Fruit fly (Drosophila melanogaster) whole organism, embryonic: ENCODE data around the gene Nle.

Experiments
- ATbp ChIP-seq: fragments of 200-800 bp; sonication (Bioruptor generic); optimal IDR thresholded peaks from 2 replicates; lab custom pipeline; 2017; ENCODE audit warnings: missing biosample characterization, mild to moderate bottlenecking, missing genetic modification characterization, missing genetic modification reagents
- Abd-B ChIP-seq: fragments of 200-800 bp; sonication (Bioruptor generic); optimal IDR thresholded peaks from 2 replicates; lab custom pipeline; 2018; ENCODE audit warnings: missing biosample characterization, mild to moderate bottlenecking, missing genetic modification characterization, moderate library complexity
- Ada2b ChIP-seq: fragments of 200-800 bp; sonication (Bioruptor generic); IDR thresholded peaks from 2 replicates; pipeline ENCODE4 v1.3.6; 2022; ENCODE audit warnings: missing biosample characterization, missing genetic modification characterization
- BtbVII ChIP-seq: fragments of 200-800 bp; sonication (Bioruptor generic); optimal IDR thresholded peaks from 3 replicates; lab custom pipeline; 2017; ENCODE audit warnings: missing biosample characterization, mild to moderate bottlenecking, missing genetic modification characterization
- CG1024 ChIP-seq: fragments of 200-800 bp; sonication (Bioruptor generic); IDR thresholded peaks from 2 replicates; pipeline ENCODE4 v1.3.6; 2022; ENCODE audit warnings: missing biosample characterization, missing genetic modification characterization
- CG10462 ChIP-seq: fragments of 200-800 bp; sonication (Bioruptor generic); optimal IDR thresholded peaks from 2 replicates; lab custom pipeline; 2016; ENCODE audit warnings: missing biosample characterization, missing genetic modification characterization
- CG11560 ChIP-seq: fragments of 200-800 bp; sonication (Bioruptor generic); IDR thresholded peaks from 3 replicates; pipeline ENCODE4 v1.3.6; 2022; ENCODE audit warnings: missing biosample characterization, missing genetic modification characterization
- CG12236 ChIP-seq: fragments of 200-800 bp; sonication (Bioruptor generic); optimal IDR thresholded peaks from 2 replicates; lab custom pipeline; 2016; ENCODE audit warnings: missing biosample characterization, missing genetic modification characterization
- CG12299 ChIP-seq: fragments of 200-800 bp; sonication (Bioruptor generic); optimal IDR thresholded peaks from 2 replicates; lab custom pipeline; 2018; ENCODE audit warnings: missing biosample characterization, mild to moderate bottlenecking, missing genetic modification characterization
- CG12659 ChIP-seq: fragments of 200-800 bp; sonication (Bioruptor generic); optimal IDR thresholded peaks from 3 replicates; lab custom pipeline; 2017; ENCODE audit warnings: mild to moderate bottlenecking, missing biosample characterization, missing genetic modification reagents, missing genetic modification characterization
- CG13775 ChIP-seq: fragments of 200-800 bp; sonication (Bioruptor generic); optimal IDR thresholded peaks from 3 replicates; lab custom pipeline; 2017; ENCODE audit warnings: missing biosample characterization, mild to moderate bottlenecking, missing genetic modification characterization
- CG13894 ChIP-seq: fragments of 200-800 bp; sonication (Bioruptor generic); optimal IDR thresholded peaks from 3 replicates; lab custom pipeline; 2018; ENCODE audit warnings: missing biosample characterization, mild to moderate bottlenecking, missing genetic modification characterization, moderate library complexity
- CG14860 ChIP-seq: fragments of 200-800 bp; sonication (Bioruptor generic); IDR thresholded peaks from 3 replicates; pipeline ENCODE4 v1.3.6; 2022; ENCODE audit warnings: missing biosample characterization, missing genetic modification characterization; ENCODE audit not compliant: partially characterized antibody
- CG15011 ChIP-seq: fragments of 200-800 bp; sonication (Bioruptor generic); optimal IDR thresholded peaks from 3 replicates; lab custom pipeline; 2018; ENCODE audit warnings: missing biosample characterization, mild to moderate bottlenecking, missing genetic modification characterization
- CG17186 ChIP-seq: fragments of 200-800 bp; sonication (Bioruptor generic); optimal IDR thresholded peaks from 3 replicates; lab custom pipeline; 2017; ENCODE audit warnings: missing biosample characterization, missing genetic modification reagents, missing genetic modification characterization
- CG17612 ChIP-seq: fragments of 200-800 bp; sonication (Bioruptor generic); IDR thresholded peaks from 2 replicates; pipeline ENCODE4 v1.3.6; 2022; ENCODE audit warnings: missing biosample characterization, missing genetic modification characterization
- CG31224 ChIP-seq: fragments of 200-800 bp; sonication (Bioruptor generic); IDR thresholded peaks from 2 replicates; pipeline ENCODE4 v1.3.6; 2022; ENCODE audit warnings: missing biosample characterization, missing genetic modification characterization
- CG33557 ChIP-seq: fragments of 200-800 bp; sonication (Bioruptor generic); optimal IDR thresholded peaks from 2 replicates; lab custom pipeline; 2019; ENCODE audit warnings: missing biosample characterization, mild to moderate bottlenecking, missing genetic modification characterization, moderate library complexity
- CG4707 ChIP-seq: fragments of 200-800 bp; sonication (Bioruptor generic); optimal IDR thresholded peaks from 2 replicates; lab custom pipeline; 2018; ENCODE audit warnings: missing biosample characterization, mild to moderate bottlenecking, missing genetic modification characterization, moderate library complexity
- D19A ChIP-seq: fragments of 200-800 bp; optimal IDR thresholded peaks from 3 replicates; lab custom pipeline; 2019; ENCODE audit warnings: missing biosample characterization, mild to moderate bottlenecking, missing genetic modification characterization, moderate library complexity
- E2f2 ChIP-seq: fragments of 200-800 bp; sonication (Bioruptor generic); IDR thresholded peaks from 2 replicates; pipeline ENCODE4 v1.3.6; 2022; ENCODE audit warnings: missing biosample characterization, missing genetic modification characterization
- Ets97D ChIP-seq: fragments of 200-800 bp; sonication (Bioruptor generic); optimal IDR thresholded peaks from 3 replicates; lab custom pipeline; 2016; ENCODE audit warnings: missing biosample characterization, missing genetic modification characterization
- Fer1 ChIP-seq: fragments of 200-800 bp; sonication (Bioruptor generic); optimal IDR thresholded peaks from 2 replicates; lab custom pipeline; 2017; ENCODE audit warnings: missing biosample characterization, mild to moderate bottlenecking, missing genetic modification characterization
- Fer2 ChIP-seq: fragments of 200-800 bp; sonication (Bioruptor generic); optimal IDR thresholded peaks from 2 replicates; lab custom pipeline; 2018; ENCODE audit warnings: missing biosample characterization, mild to moderate bottlenecking, missing genetic modification characterization, moderate library complexity
- Fer3 ChIP-seq: fragments of 200-800 bp; sonication (Bioruptor generic); optimal IDR thresholded peaks from 2 replicates; lab custom pipeline; 2018; ENCODE audit warnings: missing biosample characterization, mild to moderate bottlenecking, missing genetic modification characterization, moderate library complexity
- Hmr ChIP-seq: fragments of 200-800 bp; sonication (Bioruptor generic); optimal IDR thresholded peaks from 3 replicates; lab custom pipeline; 2017; ENCODE audit warnings: mild to moderate bottlenecking, missing biosample characterization, missing genetic modification reagents, missing genetic modification characterization
- Lhr ChIP-seq: fragments of 200-800 bp; sonication (Bioruptor generic); optimal IDR thresholded peaks from 3 replicates; lab custom pipeline; 2017; ENCODE audit warnings: mild to moderate bottlenecking, missing biosample characterization, missing genetic modification reagents, missing genetic modification characterization
- NC2β ChIP-seq: fragments of 200-800 bp; sonication (Bioruptor generic); optimal IDR thresholded peaks from 2 replicates; lab custom pipeline; 2016; ENCODE audit warnings: missing biosample characterization, missing genetic modification characterization
- Rx ChIP-seq: fragments of 200-800 bp; sonication (Bioruptor generic); IDR thresholded peaks from 2 replicates; pipeline ENCODE4 v1.3.6; 2022; ENCODE audit warnings: missing biosample characterization, missing genetic modification characterization
- Sox100B ChIP-seq: fragments of 200-800 bp; sonication (Bioruptor generic); optimal IDR thresholded peaks from 3 replicates; lab custom pipeline; 2018; ENCODE audit warnings: missing biosample characterization, mild to moderate bottlenecking, missing genetic modification characterization
- ato ChIP-seq: fragments of 200-800 bp; sonication (Bioruptor generic); IDR thresholded peaks from 2 replicates; pipeline ENCODE4 v1.3.6; 2022; ENCODE audit warnings: missing biosample characterization, missing genetic modification characterization; ENCODE audit not compliant: partially characterized antibody
- chn ChIP-seq: fragments of 200-800 bp; sonication (Bioruptor generic); optimal IDR thresholded peaks from 2 replicates; lab custom pipeline; 2016; ENCODE audit warnings: missing biosample characterization, missing genetic modification characterization
- crol ChIP-seq: fragments of 200-800 bp; sonication (Bioruptor generic); IDR thresholded peaks from 2 replicates; pipeline ENCODE4 v1.3.6; 2022; ENCODE audit warnings: missing biosample characterization, missing genetic modification characterization
- dpn ChIP-seq, 2 experiments: fragments of 200-800 bp; sonication (Bioruptor generic); optimal IDR thresholded peaks; 3 replicates each; lab custom pipeline; 2016; ENCODE audit warnings: missing biosample characterization in 2 of 2, missing genetic modification characterization in 2 of 2
- gcm ChIP-seq: fragments of 200-800 bp; sonication (Bioruptor generic); optimal IDR thresholded peaks from 2 replicates; lab custom pipeline; 2019; ENCODE audit warnings: missing biosample characterization, mild to moderate bottlenecking, missing genetic modification characterization, moderate library complexity
- hbn ChIP-seq: fragments of 200-800 bp; sonication (Bioruptor generic); IDR thresholded peaks from 2 replicates; pipeline ENCODE4 v1.3.6; 2022; ENCODE audit warnings: missing biosample characterization, missing genetic modification characterization; ENCODE audit not compliant: partially characterized antibody
- her ChIP-seq: fragments of 200-800 bp; sonication (Bioruptor generic); optimal IDR thresholded peaks from 2 replicates; lab custom pipeline; 2016; ENCODE audit warnings: missing biosample characterization, missing genetic modification characterization
- jing ChIP-seq: fragments of 200-800 bp; sonication (Bioruptor generic); optimal IDR thresholded peaks from 2 replicates; lab custom pipeline; 2018; ENCODE audit warnings: missing biosample characterization, mild to moderate bottlenecking, missing genetic modification characterization
- mld ChIP-seq: fragments of 200-800 bp; sonication (Bioruptor generic); IDR thresholded peaks from 3 replicates; pipeline ENCODE4 v1.3.6; 2022; ENCODE audit warnings: missing biosample characterization, missing genetic modification characterization; ENCODE audit not compliant: partially characterized antibody
- nerfin-2 ChIP-seq: fragments of 200-800 bp; sonication (Bioruptor generic); IDR thresholded peaks from 2 replicates; pipeline ENCODE4 v1.3.6; 2022; ENCODE audit warnings: missing biosample characterization, missing genetic modification characterization; ENCODE audit not compliant: partially characterized antibody
- pzg ChIP-seq: fragments of 200-800 bp; sonication (Bioruptor generic); optimal IDR thresholded peaks from 3 replicates; lab custom pipeline; 2018; ENCODE audit warnings: missing biosample characterization, mild to moderate bottlenecking, missing genetic modification characterization, moderate library complexity
- tgo ChIP-seq: fragments of 200-800 bp; sonication (Bioruptor generic); IDR thresholded peaks from 3 replicates; pipeline ENCODE4 v1.3.6; 2022; ENCODE audit warnings: missing biosample characterization, missing genetic modification characterization
- tio ChIP-seq: fragments of 200-800 bp; sonication (Bioruptor generic); optimal IDR thresholded peaks from 2 replicates; lab custom pipeline; 2017; ENCODE audit warnings: missing biosample characterization, missing genetic modification characterization, inconsistent platforms
- tup ChIP-seq: fragments of 200-800 bp; sonication (Bioruptor generic); optimal IDR thresholded peaks from 2 replicates; lab custom pipeline; 2016; ENCODE audit warnings: missing biosample characterization, mild to moderate bottlenecking, missing genetic modification characterization, moderate library complexity
- twi ChIP-seq: fragments of 200-800 bp; optimal IDR thresholded peaks from 2 replicates; lab custom pipeline; 2019; ENCODE audit warnings: missing biosample characterization, mild to moderate bottlenecking, missing genetic modification characterization, moderate library complexity
- vvl ChIP-seq: fragments of 200-800 bp; sonication (Bioruptor generic); IDR thresholded peaks from 2 replicates; pipeline ENCODE4 v1.3.6; 2022; ENCODE audit warnings: missing biosample characterization, missing genetic modification characterization
- wek ChIP-seq: fragments of 200-800 bp; sonication (Bioruptor generic); optimal IDR thresholded peaks from 3 replicates; lab custom pipeline; 2018; ENCODE audit warnings: missing biosample characterization, mild to moderate bottlenecking, missing genetic modification characterization, moderate library complexity
- yki ChIP-seq: fragments of >200 bp; optimal IDR thresholded peaks from 3 replicates; lab custom pipeline; 2018
- z ChIP-seq: fragments of 200-800 bp; sonication (Bioruptor generic); IDR thresholded peaks from 3 replicates; pipeline ENCODE4 v1.3.6; 2022; ENCODE audit warnings: missing biosample characterization, missing genetic modification characterization

The Nle gene

dm6 chr2L:521940-522632 lies 45.8 kb downstream of the Nle start (continued):
- TF ChIP-seq nerfin-2 (GFP tag; lab: Robert Waterston, UW), result no peak
- peak; percentile 14 for TF ChIP-seq CG12299 (tag; lab: Kevin White, UChicago)
- peak; percentile 18 for TF ChIP-seq Ets97D (GFP tag; lab: Kevin White, UChicago)
- peak; percentile 62 for TF ChIP-seq CG31224
- peak; percentile 93 for TF ChIP-seq vvl (GFP tag; lab: Robert Waterston, UW)
- TF ChIP-seq CG1024 (GFP tag; lab: Robert Waterston, UW), result peak; percentile 58
- peak; percentile 31 for TF ChIP-seq wek (GFP tag; lab: Kevin White, UChicago)
- TF ChIP-seq NC2β (GFP tag; lab: Kevin White, UChicago), result peak; percentile 72
- no peak for TF ChIP-seq CG11560 (tag; lab: Robert Waterston, UW)
- peak; percentile 29 for TF ChIP-seq CG4707 (GFP tag; lab: Kevin White, UChicago)
- TF ChIP-seq chn (GFP tag; lab: Kevin White, UChicago), result peak; percentile 76
- peak; percentile 69 for TF ChIP-seq CG17186 (GFP tag; lab: Kevin White, UChicago)
- TF ChIP-seq ATbp, result peak; percentile 80
- peak; percentile 17 for TF ChIP-seq her
- peak; percentile 76 for TF ChIP-seq crol (GFP tag; lab: Robert Waterston, UW)
- TF ChIP-seq pzg (GFP tag; lab: Kevin White, UChicago), result no peak
- TF ChIP-seq CG13775 (GFP tag; lab: Kevin White, UChicago), result peak; percentile 47
- TF ChIP-seq Fer2 (tag; lab: Kevin White, UChicago), result no peak
- peak; percentile 71 for TF ChIP-seq BtbVII (GFP tag; lab: Kevin White, UChicago)
- TF ChIP-seq mld, result no peak
- TF ChIP-seq Hmr (GFP tag; lab: Kevin White, UChicago), result peak; percentile 61
- peak; percentile 73 for TF ChIP-seq CG10462
- TF ChIP-seq tup (GFP tag; lab: Kevin White, UChicago), result peak; percentile 48
- peak; percentile 83 for TF ChIP-seq Rx (GFP tag; lab: Robert Waterston, UW)
- TF ChIP-seq tio, result peak; percentile 62
- peak; percentile 32 for TF ChIP-seq Lhr
- TF ChIP-seq Sox100B (GFP tag; lab: Kevin White, UChicago), result peak; percentile 56
- peak; percentile 61 for TF ChIP-seq Abd-B
- peak; percentile 74 for TF ChIP-seq jing (GFP tag; lab: Kevin White, UChicago)
- no peak for TF ChIP-seq yki (lab: Kevin White, UChicago)
- TF ChIP-seq E2f2, result peak; percentile 61; the same call in 1 of the 2 replicates
- TF ChIP-seq D19A (tag; lab: Kevin White, UChicago), result peak; percentile 75
- TF ChIP-seq CG12659 (GFP tag; lab: Kevin White, UChicago), result peak; percentile 61
- no peak for TF ChIP-seq CG13894
- no peak for TF ChIP-seq hbn (GFP tag; lab: Robert Waterston, UW)
- no peak for TF ChIP-seq CG12236 (GFP tag; lab: Kevin White, UChicago)
- TF ChIP-seq gcm (GFP tag; lab: Kevin White, UChicago), result peak; percentile 67
- TF ChIP-seq z (GFP tag; lab: Robert Waterston, UW), result no peak
- no peak for TF ChIP-seq CG14860 (GFP tag; lab: Robert Waterston, UW)
- no peak for TF ChIP-seq ato (GFP tag; lab: Robert Waterston, UW)
- peak in 1 of 2 experiments; percentile 66 for TF ChIP-seq dpn (GFP tag; optimal IDR thresholded peaks at IDR 0.05; lab: Kevin White, UChicago)
- TF ChIP-seq tgo (GFP tag; lab: Robert Waterston, UW), result peak; percentile 74
- peak; percentile 49 for TF ChIP-seq CG15011 (GFP tag; lab: Kevin White, UChicago)
- peak; percentile 77 for TF ChIP-seq Fer1 (GFP tag; lab: Kevin White, UChicago)
- peak; percentile 37; the same call in 1 of the 2 replicates for TF ChIP-seq CG17612 (GFP tag; lab: Robert Waterston, UW)
- TF ChIP-seq Fer3 (tag; lab: Kevin White, UChicago), result peak; percentile 75
- peak; percentile 73 for TF ChIP-seq Ada2b (GFP tag; lab: Robert Waterston, UW)
- TF ChIP-seq CG33557 (GFP tag; lab: Kevin White, UChicago), result peak; percentile 49
- no peak for TF ChIP-seq twi
